Fruit fly (Drosophila melanogaster) whole organism, embryonic: ENCODE measurements around the gene Polr1D.

Experiments
- B-H1 ChIP-seq: fragments of 200-800 bp; sonication (Bioruptor generic); IDR thresholded peaks from 3 replicates; pipeline ENCODE4 v1.3.6; 2022; ENCODE audit warnings: missing biosample characterization, missing genetic modification characterization
- CG10366 ChIP-seq: fragments of 200-800 bp; sonication (Bioruptor generic); IDR thresholded peaks from 2 replicates; pipeline ENCODE4 v1.3.6; 2022; ENCODE audit warnings: missing biosample characterization, missing genetic modification characterization
- CG10543 ChIP-seq: fragments of 200-800 bp; sonication (Bioruptor generic); optimal IDR thresholded peaks from 3 replicates; lab custom pipeline; 2017; ENCODE audit warnings: missing biosample characterization, mild to moderate bottlenecking, missing genetic modification characterization, moderate library complexity
- CG10654 ChIP-seq: fragments of 200-800 bp; sonication (Bioruptor generic); optimal IDR thresholded peaks from 2 replicates; lab custom pipeline; 2016; ENCODE audit warnings: missing biosample characterization, missing genetic modification characterization
- CG11093 ChIP-seq: fragments of 200-800 bp; sonication (Bioruptor generic); IDR thresholded peaks from 3 replicates; pipeline ENCODE4 v1.3.6; 2022; ENCODE audit warnings: missing biosample characterization, missing genetic modification characterization
- CG15073 ChIP-seq: fragments of 200-800 bp; sonication (Bioruptor generic); optimal IDR thresholded peaks from 2 replicates; lab custom pipeline; 2016; ENCODE audit warnings: missing biosample characterization, missing genetic modification characterization
- CG1647 ChIP-seq: fragments of 200-800 bp; sonication (Bioruptor generic); optimal IDR thresholded peaks from 3 replicates; lab custom pipeline; 2016; ENCODE audit warnings: missing biosample characterization, missing genetic modification characterization
- CG16779 ChIP-seq: fragments of 200-800 bp; sonication (Bioruptor generic); IDR thresholded peaks from 2 replicates; pipeline ENCODE4 v1.3.6; 2022; ENCODE audit warnings: missing biosample characterization, missing genetic modification characterization
- CG17359 ChIP-seq: fragments of 200-800 bp; sonication (Bioruptor generic); optimal IDR thresholded peaks from 3 replicates; lab custom pipeline; 2018; ENCODE audit warnings: missing biosample characterization, mild to moderate bottlenecking, missing genetic modification characterization, moderate library complexity
- CG17568 ChIP-seq: fragments of 200-800 bp; sonication (Bioruptor generic); optimal IDR thresholded peaks from 2 replicates; lab custom pipeline; 2018; ENCODE audit warnings: missing biosample characterization, mild to moderate bottlenecking, missing genetic modification characterization, moderate library complexity
- CG17912 ChIP-seq: fragments of 200-800 bp; sonication (Bioruptor generic); optimal IDR thresholded peaks from 2 replicates; lab custom pipeline; 2018; ENCODE audit warnings: missing biosample characterization, mild to moderate bottlenecking, missing genetic modification characterization
- CG2889 ChIP-seq: fragments of 200-800 bp; sonication (Bioruptor generic); IDR thresholded peaks from 3 replicates; pipeline ENCODE4 v1.3.6; 2022; ENCODE audit warnings: missing biosample characterization, missing genetic modification characterization
- CG30403 ChIP-seq: fragments of 200-800 bp; sonication (Bioruptor generic); optimal IDR thresholded peaks from 3 replicates; lab custom pipeline; 2016; ENCODE audit warnings: missing biosample characterization, missing genetic modification characterization
- CG32532 ChIP-seq: fragments of 200-800 bp; sonication (Bioruptor generic); IDR thresholded peaks from 2 replicates; pipeline ENCODE4 v1.3.6; 2022; ENCODE audit warnings: missing biosample characterization, missing genetic modification characterization
- CG32772 ChIP-seq: fragments of 200-800 bp; sonication (Bioruptor generic); IDR thresholded peaks from 2 replicates; pipeline ENCODE4 v1.3.6; 2022; ENCODE audit warnings: missing biosample characterization, missing genetic modification characterization
- CG33213 ChIP-seq: fragments of 200-800 bp; sonication (Bioruptor generic); optimal IDR thresholded peaks from 3 replicates; lab custom pipeline; 2016; ENCODE audit warnings: missing biosample characterization, missing genetic modification characterization
- CG33557 ChIP-seq: fragments of 200-800 bp; sonication (Bioruptor generic); optimal IDR thresholded peaks from 2 replicates; lab custom pipeline; 2019; ENCODE audit warnings: missing biosample characterization, mild to moderate bottlenecking, missing genetic modification characterization, moderate library complexity
- CG43689 ChIP-seq: fragments of 200-800 bp; sonication (Bioruptor generic); IDR thresholded peaks from 2 replicates; pipeline ENCODE4 v1.3.6; 2022; ENCODE audit warnings: missing biosample characterization, missing genetic modification characterization
- CG4820 ChIP-seq: fragments of 200-800 bp; sonication (Bioruptor generic); optimal IDR thresholded peaks from 3 replicates; lab custom pipeline; 2016; ENCODE audit warnings: missing biosample characterization, missing genetic modification characterization
- CG5180 ChIP-seq: fragments of 200-800 bp; sonication (Bioruptor generic); optimal IDR thresholded peaks from 3 replicates; lab custom pipeline; 2017; ENCODE audit warnings: missing biosample characterization, missing genetic modification characterization, mild to moderate bottlenecking, moderate library complexity, missing genetic modification reagents
- CG5953 ChIP-seq: fragments of 200-800 bp; sonication (Bioruptor generic); IDR thresholded peaks from 2 replicates; pipeline ENCODE4 v1.3.6; 2022; ENCODE audit warnings: missing biosample characterization, missing genetic modification characterization
- CG6683 ChIP-seq: fragments of 200-800 bp; sonication (Bioruptor generic); optimal IDR thresholded peaks from 2 replicates; lab custom pipeline; 2017; ENCODE audit warnings: missing biosample characterization, mild to moderate bottlenecking, missing genetic modification characterization, missing genetic modification reagents
- CG8290 ChIP-seq, 3 experiments: fragments of 200-800 bp; sonication (Bioruptor generic); optimal IDR thresholded peaks; 2 replicates each; lab custom pipeline; 2016 to 2019; ENCODE audit warnings: missing biosample characterization in 3 of 3, missing genetic modification characterization in 3 of 3, mild to moderate bottlenecking in 2 of 3, moderate library complexity in 1 of 3
- CG9817 ChIP-seq: fragments of 200-800 bp; sonication (Bioruptor generic); optimal IDR thresholded peaks from 2 replicates; lab custom pipeline; 2018; ENCODE audit warnings: missing biosample characterization, mild to moderate bottlenecking, missing genetic modification characterization, moderate library complexity
- CHES-1-like ChIP-seq: fragments of 200-800 bp; sonication (Bioruptor generic); optimal IDR thresholded peaks from 2 replicates; lab custom pipeline; 2016; ENCODE audit warnings: missing biosample characterization, missing genetic modification characterization
- Camta ChIP-seq: fragments of 200-800 bp; sonication (Bioruptor generic); optimal IDR thresholded peaks from 2 replicates; lab custom pipeline; 2016; ENCODE audit warnings: missing biosample characterization, missing genetic modification characterization
- D19B ChIP-seq: fragments of 200-800 bp; sonication (Bioruptor generic); optimal IDR thresholded peaks from 2 replicates; lab custom pipeline; 2017; ENCODE audit warnings: missing biosample characterization, mild to moderate bottlenecking, missing genetic modification characterization
- Dbx ChIP-seq: fragments of 200-800 bp; sonication (Bioruptor generic); IDR thresholded peaks from 3 replicates; pipeline ENCODE4 v1.3.6; 2022; ENCODE audit warnings: missing biosample characterization, missing genetic modification characterization
- Deaf1 ChIP-seq: fragments of 200-800 bp; optimal IDR thresholded peaks from 3 replicates; lab custom pipeline; 2019; ENCODE audit warnings: missing biosample characterization, mild to moderate bottlenecking, missing genetic modification characterization, moderate library complexity
- Dfd ChIP-seq, 2 experiments: fragments of >200 bp; optimal IDR thresholded peaks; 2 replicates each; lab custom pipeline; 2017; ENCODE audit warnings: missing biosample characterization in 2 of 2, missing genetic modification characterization in 2 of 2
- Eip74EF ChIP-seq, 2 experiments: fragments of 200-800 bp in 1 of 2; fragments of >200 bp in 1 of 2; sonication (Bioruptor generic) in 1 of 2; optimal IDR thresholded peaks; 2 replicates each; lab custom pipeline; 2017 to 2019; ENCODE audit warnings: missing biosample characterization in 2 of 2, missing genetic modification characterization in 2 of 2, mild to moderate bottlenecking in 1 of 2, moderate library complexity in 1 of 2
- HHEX ChIP-seq: fragments of 200-800 bp; sonication (Bioruptor generic); optimal IDR thresholded peaks from 3 replicates; lab custom pipeline; 2017; ENCODE audit warnings: missing biosample characterization, mild to moderate bottlenecking, missing genetic modification characterization, missing genetic modification reagents
- Hmr ChIP-seq: fragments of 200-800 bp; sonication (Bioruptor generic); optimal IDR thresholded peaks from 3 replicates; lab custom pipeline; 2017; ENCODE audit warnings: mild to moderate bottlenecking, missing biosample characterization, missing genetic modification reagents, missing genetic modification characterization
- Nf-YB ChIP-seq: fragments of 200-800 bp; sonication (Bioruptor generic); optimal IDR thresholded peaks from 3 replicates; lab custom pipeline; 2019; ENCODE audit warnings: missing biosample characterization, mild to moderate bottlenecking, missing genetic modification characterization, moderate library complexity
- Nf-YC ChIP-seq: fragments of 200-800 bp; optimal IDR thresholded peaks from 3 replicates; lab custom pipeline; 2019; ENCODE audit warnings: missing biosample characterization, mild to moderate bottlenecking, missing genetic modification characterization, moderate library complexity
- Ravus ChIP-seq: fragments of 200-800 bp; sonication (Bioruptor generic); IDR thresholded peaks from 2 replicates; pipeline ENCODE4 v1.3.6; 2022; ENCODE audit warnings: missing biosample characterization, missing genetic modification characterization
- Rx ChIP-seq: fragments of 200-800 bp; sonication (Bioruptor generic); IDR thresholded peaks from 2 replicates; pipeline ENCODE4 v1.3.6; 2022; ENCODE audit warnings: missing biosample characterization, missing genetic modification characterization
- Vsx1 ChIP-seq: fragments of 200-800 bp; sonication (Bioruptor generic); optimal IDR thresholded peaks from 2 replicates; lab custom pipeline; 2017; ENCODE audit warnings: missing biosample characterization, mild to moderate bottlenecking, missing genetic modification characterization, missing genetic modification reagents
- bigmax ChIP-seq: fragments of 200-800 bp; sonication (Bioruptor generic); optimal IDR thresholded peaks from 2 replicates; lab custom pipeline; 2018; ENCODE audit warnings: missing biosample characterization, mild to moderate bottlenecking, missing genetic modification characterization
- corto ChIP-seq: fragments of 200-800 bp; sonication (Bioruptor generic); optimal IDR thresholded peaks from 2 replicates; lab custom pipeline; 2016; ENCODE audit warnings: missing biosample characterization, mild to moderate bottlenecking, missing genetic modification characterization, moderate library complexity
- crol ChIP-seq: fragments of 200-800 bp; sonication (Bioruptor generic); IDR thresholded peaks from 2 replicates; pipeline ENCODE4 v1.3.6; 2022; ENCODE audit warnings: missing biosample characterization, missing genetic modification characterization
- jigr1 ChIP-seq: fragments of 200-800 bp; sonication (Bioruptor generic); IDR thresholded peaks from 3 replicates; pipeline ENCODE4 v1.3.6; 2022; ENCODE audit warnings: missing biosample characterization, missing genetic modification characterization
- kah ChIP-seq: fragments of 200-800 bp; sonication (Bioruptor generic); optimal IDR thresholded peaks from 2 replicates; lab custom pipeline; 2018; ENCODE audit warnings: missing biosample characterization, mild to moderate bottlenecking, missing genetic modification characterization
- mam ChIP-seq: fragments of 200-800 bp; sonication (Bioruptor generic); optimal IDR thresholded peaks from 3 replicates; lab custom pipeline; 2016; ENCODE audit warnings: missing biosample characterization, missing genetic modification characterization
- ro ChIP-seq: fragments of 200-800 bp; sonication (Bioruptor generic); IDR thresholded peaks from 2 replicates; pipeline ENCODE4 v1.3.6; 2022; ENCODE audit warnings: missing biosample characterization, missing genetic modification characterization
- seq ChIP-seq: fragments of 200-800 bp; sonication (Bioruptor generic); IDR thresholded peaks from 2 replicates; pipeline ENCODE4 v1.3.6; 2022; ENCODE audit warnings: missing biosample characterization, missing genetic modification characterization
- slp2 ChIP-seq: fragments of 200-800 bp; sonication (Bioruptor generic); optimal IDR thresholded peaks from 2 replicates; lab custom pipeline; 2016; ENCODE audit warnings: missing biosample characterization, missing genetic modification characterization
- stc ChIP-seq: fragments of 200-800 bp; sonication (Bioruptor generic); IDR thresholded peaks from 2 replicates; pipeline ENCODE4 v1.3.6; 2022; ENCODE audit warnings: missing biosample characterization, missing genetic modification characterization
- tna ChIP-seq: fragments of 200-800 bp; sonication (Bioruptor generic); IDR thresholded peaks from 2 replicates; pipeline ENCODE4 v1.3.6; 2022; ENCODE audit warnings: missing biosample characterization, missing genetic modification characterization; ENCODE audit not compliant: partially characterized antibody
- vvl ChIP-seq: fragments of 200-800 bp; sonication (Bioruptor generic); IDR thresholded peaks from 2 replicates; pipeline ENCODE4 v1.3.6; 2022; ENCODE audit warnings: missing biosample characterization, missing genetic modification characterization
- zfh2 ChIP-seq: fragments of 200-800 bp; sonication (Bioruptor generic); optimal IDR thresholded peaks from 2 replicates; lab custom pipeline; 2016; ENCODE audit warnings: missing biosample characterization, missing genetic modification characterization

Polr1D gene

dm6 chr2L:19093868-19094267, 41.2 kb downstream of the Polr1D start (continued):
- TF ChIP-seq B-H1 (no peak), CG9817 (tag; lab: Kevin White, UChicago) (no peak), CG43689 (GFP tag; lab: Robert Waterston, UW) (no peak), Dfd (GFP tag; optimal IDR thresholded peaks at IDR 0.05; lab: Kevin White, UChicago) (no peak), bigmax (GFP tag; lab: Kevin White, UChicago) (no peak), CG30403 (no peak), CG10654 (GFP tag; lab: Kevin White, UChicago) (no peak), crol (GFP tag; lab: Robert Waterston, UW) (0 out of 2 replicates have a peak, but pooled peaks have one; percentile 8), Hmr (GFP tag; lab: Kevin White, UChicago) (no peak), seq (GFP tag; lab: Robert Waterston, UW) (peak; percentile 42; the same call in 1 of the 2 replicates), Ravus (no peak), CG1647 (GFP tag; lab: Kevin White, UChicago) (no peak), Deaf1 (tag; lab: Kevin White, UChicago) (peak; percentile 40), CHES-1-like (no peak), mam (GFP tag; lab: Kevin White, UChicago) (no peak), zfh2 (GFP tag; lab: Kevin White, UChicago) (no peak), CG33557 (GFP tag; lab: Kevin White, UChicago) (no peak), jigr1 (GFP tag; lab: Robert Waterston, UW) (no peak), stc (GFP tag; lab: Robert Waterston, UW) (no peak), Nf-YC (tag; lab: Kevin White, UChicago) (peak; percentile 74), CG10543 (GFP tag; lab: Kevin White, UChicago) (no peak), Nf-YB (GFP tag; lab: Kevin White, UChicago) (peak; percentile 52), CG16779 (GFP tag; lab: Robert Waterston, UW) (no peak), CG5180 (GFP tag; lab: Kevin White, UChicago) (no peak), CG17359 (tag; lab: Kevin White, UChicago) (no peak), CG32532 (GFP tag; lab: Robert Waterston, UW) (no peak), CG17912 (GFP tag; lab: Kevin White, UChicago) (no peak), CG4820 (GFP tag; lab: Kevin White, UChicago) (no peak), CG5953 (no peak), D19B (GFP tag; lab: Kevin White, UChicago) (no peak), CG11093 (GFP tag; lab: Robert Waterston, UW) (0 out of 3 replicates have a peak, but pooled peaks have one; percentile 25), vvl (GFP tag; lab: Robert Waterston, UW) (no peak), HHEX (no peak), slp2 (GFP tag; lab: Kevin White, UChicago) (no peak), CG10366 (GFP tag; lab: Robert Waterston, UW) (no peak), Camta (no peak), CG33213 (GFP tag; lab: Kevin White, UChicago) (no peak), Rx (GFP tag; lab: Robert Waterston, UW) (no peak), Dbx (GFP tag; lab: Robert Waterston, UW) (no peak), CG6683 (GFP tag; lab: Kevin White, UChicago) (no peak), Eip74EF (GFP tag; optimal IDR thresholded peaks at IDR 0.05; lab: Kevin White, UChicago) (no peak), CG2889 (no peak), ro (GFP tag; lab: Robert Waterston, UW) (no peak), CG8290 (GFP tag; optimal IDR thresholded peaks at IDR 0.05; lab: Kevin White, UChicago) (no peak), CG8290 (tag; optimal IDR thresholded peaks at IDR 0.05; lab: Kevin White, UChicago) (no peak), kah (GFP tag; lab: Kevin White, UChicago) (no peak), Vsx1 (GFP tag; lab: Kevin White, UChicago) (no peak), tna (GFP tag; lab: Robert Waterston, UW) (no peak), CG32772 (GFP tag; lab: Robert Waterston, UW) (no peak), corto (GFP tag; lab: Kevin White, UChicago) (no peak), CG15073 (GFP tag; lab: Kevin White, UChicago) (no peak), CG17568 (GFP tag; lab: Kevin White, UChicago) (no peak)
